Worm (Caenorhabditis elegans) whole organism, L3 larva: ENCODE measurements around the gene ufc-1.
A peak's percentile ranks its signal among the peaks of the same experiment; 100 is the strongest.

ENCODE experiments used
- R02D3.7 ChIP-seq: fragments of 150-350 bp; optimal IDR thresholded peaks from 2 replicates; lab custom pipeline; 2014; ENCODE audit warnings: missing biosample characterization, missing genetic modification characterization
- aly-2 ChIP-seq: fragments of 150-350 bp; optimal IDR thresholded peaks from 2 replicates; lab custom pipeline; 2014; ENCODE audit warnings: missing biosample characterization, missing genetic modification characterization
- ama-1 ChIP-seq: fragments of 150-350 bp; optimal IDR thresholded peaks from 2 replicates; lab custom pipeline; 2018
- ceh-16 ChIP-seq: sonication (generic microtip); optimal IDR thresholded peaks from 2 replicates; lab custom pipeline; 2017; ENCODE audit warnings: missing biosample characterization, missing genetic modification characterization
- ceh-28 ChIP-seq: fragments of 150-350 bp; optimal IDR thresholded peaks from 2 replicates; lab custom pipeline; 2014; ENCODE audit warnings: missing biosample characterization, missing genetic modification reagents, missing genetic modification characterization
- ceh-82 ChIP-seq: fragments of 150-350 bp; optimal IDR thresholded peaks from 2 replicates; lab custom pipeline; 2014; ENCODE audit warnings: missing biosample characterization, missing genetic modification characterization
- daf-12 ChIP-seq: fragments of 150-350 bp; optimal IDR thresholded peaks from 2 replicates; lab custom pipeline; 2014; ENCODE audit warnings: missing biosample characterization, missing genetic modification reagents, missing genetic modification characterization
- egl-27 ChIP-seq: sonication (generic microtip); optimal IDR thresholded peaks from 4 replicates; lab custom pipeline; 2017; ENCODE audit warnings: missing biosample characterization, missing genetic modification reagents, missing genetic modification characterization
- egl-5 ChIP-seq: fragments of 150-350 bp; optimal IDR thresholded peaks from 2 replicates; lab custom pipeline; 2017; ENCODE audit warnings: missing biosample characterization, missing genetic modification reagents, missing genetic modification characterization, inconsistent platforms
- elt-1 ChIP-seq: fragments of 150-350 bp; optimal IDR thresholded peaks from 2 replicates; lab custom pipeline; 2014; ENCODE audit warnings: missing biosample characterization, missing genetic modification characterization
- elt-2 ChIP-seq: sonication (generic microtip); optimal IDR thresholded peaks from 2 replicates; lab custom pipeline; 2016; ENCODE audit warnings: missing genetic modification reagents, mild to moderate bottlenecking, missing genetic modification characterization, missing compliant biosample characterization
- elt-3 ChIP-seq, 3 experiments: fragments of 150-350 bp in 1 of 3; sonication (generic microtip) in 2 of 3; optimal IDR thresholded peaks; 2 replicates in 2 of 3; 4 replicates in 1 of 3; lab custom pipeline; 2014 to 2017; ENCODE audit warnings: missing biosample characterization in 3 of 3, missing genetic modification characterization in 3 of 3
- fkh-10 ChIP-seq: sonication (generic microtip); optimal IDR thresholded peaks from 2 replicates; lab custom pipeline; 2017; ENCODE audit warnings: missing biosample characterization, missing genetic modification reagents, missing genetic modification characterization
- fos-1 ChIP-seq: fragments of 150-350 bp; optimal IDR thresholded peaks from 2 replicates; lab custom pipeline; 2014; ENCODE audit warnings: missing biosample characterization, missing genetic modification characterization
- jun-1 ChIP-seq: fragments of 150-350 bp; optimal IDR thresholded peaks from 2 replicates; lab custom pipeline; 2014; ENCODE audit warnings: missing biosample characterization, missing genetic modification reagents, missing genetic modification characterization
- lin-39 ChIP-seq: fragments of 150-350 bp; optimal IDR thresholded peaks from 2 replicates; lab custom pipeline; 2018; ENCODE audit warnings: missing biosample characterization, missing genetic modification reagents, missing genetic modification characterization
- lsy-12 ChIP-seq: sonication (generic microtip); optimal IDR thresholded peaks from 2 replicates; lab custom pipeline; 2016; ENCODE audit warnings: mild to moderate bottlenecking, missing genetic modification characterization, missing compliant biosample characterization
- mdl-1 ChIP-seq: fragments of 150-350 bp; optimal IDR thresholded peaks from 2 replicates; lab custom pipeline; 2014; ENCODE audit warnings: missing biosample characterization, missing genetic modification characterization
- mml-1 ChIP-seq: fragments of 150-350 bp; sonication (generic microtip); optimal IDR thresholded peaks from 3 replicates; lab custom pipeline; 2014; ENCODE audit warnings: missing biosample characterization, missing genetic modification characterization
- nfya-1 ChIP-seq: sonication (generic microtip); optimal IDR thresholded peaks from 2 replicates; lab custom pipeline; 2017; ENCODE audit warnings: missing genetic modification characterization, mild to moderate bottlenecking, missing compliant biosample characterization, antibody characterized with exemption, moderate library complexity; ENCODE audit not compliant: insufficient read depth
- nhr-11 ChIP-seq: fragments of 150-350 bp; optimal IDR thresholded peaks from 2 replicates; lab custom pipeline; 2014; ENCODE audit warnings: missing biosample characterization, missing genetic modification characterization
- nhr-12 ChIP-seq: fragments of 150-350 bp; optimal IDR thresholded peaks from 2 replicates; lab custom pipeline; 2014; ENCODE audit warnings: missing biosample characterization, missing genetic modification characterization
- nhr-23 ChIP-seq: fragments of 150-350 bp; optimal IDR thresholded peaks from 2 replicates; lab custom pipeline; 2014; ENCODE audit warnings: missing biosample characterization, missing genetic modification reagents, missing genetic modification characterization
- nhr-237 ChIP-seq: fragments of 150-350 bp; optimal IDR thresholded peaks from 2 replicates; lab custom pipeline; 2014; ENCODE audit warnings: missing biosample characterization, missing genetic modification characterization
- nhr-25 ChIP-seq: sonication (generic microtip); optimal IDR thresholded peaks from 2 replicates; lab custom pipeline; 2017; ENCODE audit warnings: missing biosample characterization, missing genetic modification characterization
- nhr-28 ChIP-seq: fragments of 150-350 bp; optimal IDR thresholded peaks from 2 replicates; lab custom pipeline; 2014; ENCODE audit warnings: missing biosample characterization, missing genetic modification characterization
- nhr-43 ChIP-seq: sonication (generic microtip); optimal IDR thresholded peaks from 2 replicates; lab custom pipeline; 2016; ENCODE audit warnings: mild to moderate bottlenecking, missing genetic modification characterization, missing compliant biosample characterization; ENCODE audit not compliant: poor library complexity, severe bottlenecking
- nhr-67 ChIP-seq: fragments of 150-350 bp; optimal IDR thresholded peaks from 2 replicates; lab custom pipeline; 2014; ENCODE audit warnings: missing biosample characterization, missing genetic modification characterization
- nhr-76 ChIP-seq: fragments of 150-350 bp; sonication (generic microtip); optimal IDR thresholded peaks from 5 replicates; lab custom pipeline; 2014; ENCODE audit warnings: missing biosample characterization, missing genetic modification characterization
- nhr-77 ChIP-seq: fragments of 150-350 bp; optimal IDR thresholded peaks from 2 replicates; lab custom pipeline; 2014; ENCODE audit warnings: missing biosample characterization, missing genetic modification characterization
- pha-4 ChIP-seq: fragments of 150-350 bp; optimal IDR thresholded peaks from 2 replicates; lab custom pipeline; 2014; ENCODE audit warnings: missing biosample characterization, missing genetic modification reagents, missing genetic modification characterization
- pqm-1 ChIP-seq: fragments of 150-350 bp; optimal IDR thresholded peaks from 2 replicates; lab custom pipeline; 2017; ENCODE audit warnings: missing biosample characterization, missing genetic modification characterization, inconsistent platforms
- skn-1 ChIP-seq: fragments of 150-350 bp; optimal IDR thresholded peaks from 2 replicates; lab custom pipeline; 2014; ENCODE audit warnings: missing biosample characterization, missing genetic modification characterization
- tbx-2 ChIP-seq: sonication (generic microtip); optimal IDR thresholded peaks from 2 replicates; lab custom pipeline; 2016; ENCODE audit warnings: mild to moderate bottlenecking, missing genetic modification characterization, missing compliant biosample characterization
- unc-39 ChIP-seq: sonication (generic microtip); optimal IDR thresholded peaks from 4 replicates; lab custom pipeline; 2017; ENCODE audit warnings: missing biosample characterization, missing genetic modification characterization
- unc-62 ChIP-seq: fragments of 150-350 bp; sonication (generic microtip); optimal IDR thresholded peaks from 4 replicates; lab custom pipeline; 2014; ENCODE audit warnings: missing biosample characterization, missing genetic modification reagents, missing genetic modification characterization
- zag-1 ChIP-seq: fragments of 150-350 bp; optimal IDR thresholded peaks from 2 replicates; lab custom pipeline; 2014; ENCODE audit warnings: missing biosample characterization, missing genetic modification characterization
- ztf-11 ChIP-seq: fragments of 150-350 bp; optimal IDR thresholded peaks from 2 replicates; lab custom pipeline; 2014; ENCODE audit warnings: missing biosample characterization, missing genetic modification characterization
- ztf-4 ChIP-seq: fragments of 150-350 bp; optimal IDR thresholded peaks from 2 replicates; lab custom pipeline; 2014; ENCODE audit warnings: missing biosample characterization, missing genetic modification characterization

The ufc-1 gene

DNA sequence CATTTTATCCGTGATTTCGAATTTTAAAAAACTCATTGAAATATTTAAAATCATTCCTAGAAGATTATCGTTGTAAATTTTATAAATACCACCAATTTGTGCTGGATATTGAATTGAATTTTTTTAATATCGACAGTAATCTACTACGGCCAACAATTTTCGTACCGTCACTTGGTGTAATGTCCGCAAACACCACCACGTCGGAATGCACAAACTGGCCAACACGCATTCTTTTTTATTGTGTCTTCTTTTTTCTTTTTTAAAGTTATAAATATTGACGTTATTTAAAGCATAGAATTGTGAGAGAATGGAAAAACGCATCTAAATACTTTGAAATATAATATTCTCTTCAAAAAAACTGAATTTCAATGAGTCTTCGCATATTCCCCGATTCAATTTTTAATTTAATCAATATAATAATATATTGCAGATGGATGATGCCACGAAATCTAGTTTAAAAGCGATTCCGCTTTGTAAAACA lies at the start of gene ufc-1:
Gene ufc-1, plus strand, starts transcription at position 431 of the 481 bp plus-strand sequence.
- TF ChIP-seq nfya-1 (tag; lab: Kevin White, UChicago) (peak; percentile 49), pha-4 (tag; lab: Kevin White, UChicago) (peak; percentile 37), nhr-11 (tag; lab: Kevin White, UChicago) (no peak)
- TF ChIP-seq, all 47 proteins: peak for 2

DNA sequence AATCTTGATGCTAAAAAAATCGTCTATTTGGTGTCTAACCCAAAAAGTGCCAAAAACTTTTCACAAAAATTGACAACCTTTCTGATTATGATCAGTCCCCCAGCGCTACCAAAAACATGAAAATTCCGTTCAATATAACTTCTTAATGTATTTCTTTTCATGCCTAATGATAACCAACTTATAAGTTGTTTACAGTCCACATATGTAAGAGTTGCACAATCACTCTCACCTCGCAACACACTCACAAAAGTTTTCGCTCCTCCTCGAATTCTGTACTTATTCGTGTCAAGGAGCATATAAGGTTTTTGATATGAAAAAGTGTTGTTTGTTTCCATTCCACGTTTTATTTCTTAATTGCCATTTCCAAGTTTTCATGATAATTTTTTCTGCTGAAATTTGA lies 42.8 kb upstream of the ufc-1 start:
- peak; percentile 44 for TF ChIP-seq elt-2
- no peak for TF ChIP-seq R02D3.7 (tag; lab: Kevin White, UChicago)
- no peak for TF ChIP-seq lin-39 (tag; lab: Kevin White, UChicago)
- TF ChIP-seq fos-1: no peak
- no peak for TF ChIP-seq nhr-76 (tag; lab: Kevin White, UChicago)
- TF ChIP-seq pha-4 (tag; lab: Kevin White, UChicago): peak; percentile 2
- TF ChIP-seq, all 47 proteins: peak for 2

DNA sequence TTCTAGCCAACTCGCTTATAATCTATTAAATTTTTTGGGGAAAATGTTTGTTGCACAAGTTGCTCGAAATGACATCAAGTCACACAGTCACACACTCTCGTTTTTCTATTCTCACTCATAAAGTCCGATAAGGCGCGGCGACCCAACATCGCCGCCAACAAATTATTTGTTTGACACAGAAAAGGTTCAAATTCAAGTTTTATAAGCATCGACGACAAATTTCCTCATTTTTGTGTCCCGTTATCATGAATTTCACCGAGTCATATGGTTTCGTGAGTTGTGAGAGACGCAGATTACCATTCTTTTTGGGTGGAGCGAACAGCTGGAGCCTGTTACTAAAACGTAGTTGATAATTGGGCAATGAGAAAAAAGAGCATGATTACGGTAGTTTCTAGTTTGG lies 41.5 kb upstream of the ufc-1 start:
- TF ChIP-seq lin-39 (tag; lab: Kevin White, UChicago): no peak
- TF ChIP-seq aly-2: no peak
- TF ChIP-seq egl-27 (tag; lab: Kevin White, UChicago): no peak
- no peak for TF ChIP-seq nhr-12 (tag; lab: Kevin White, UChicago)
- TF ChIP-seq ceh-16 (tag; lab: Kevin White, UChicago): no peak
- no peak for TF ChIP-seq nhr-25
- TF ChIP-seq nhr-67 (tag; lab: Kevin White, UChicago): no peak
- TF ChIP-seq nhr-77: no peak
- no peak for TF ChIP-seq fkh-10
- TF ChIP-seq ztf-4 (tag; lab: Kevin White, UChicago): no peak
- no peak for TF ChIP-seq unc-62
- no peak for TF ChIP-seq ama-1 (lab: Kevin White, UChicago)
- no peak for TF ChIP-seq daf-12 (tag; lab: Kevin White, UChicago)
- no peak for TF ChIP-seq egl-5 (tag; lab: Kevin White, UChicago)
- peak; percentile 9 for TF ChIP-seq jun-1 (tag; lab: Kevin White, UChicago)
- TF ChIP-seq ceh-28 (tag; lab: Kevin White, UChicago): no peak
- no peak for TF ChIP-seq nhr-237 (tag; lab: Kevin White, UChicago)
- TF ChIP-seq elt-2: peak; percentile 96
- peak; percentile 27 for TF ChIP-seq nfya-1 (tag; lab: Kevin White, UChicago)
- no peak for TF ChIP-seq nhr-43 (tag; lab: Kevin White, UChicago)
- TF ChIP-seq elt-1 (tag; lab: Kevin White, UChicago): no peak
- TF ChIP-seq skn-1 (tag; lab: Kevin White, UChicago): no peak
- TF ChIP-seq mml-1 (tag; lab: Kevin White, UChicago): no peak
- no peak for TF ChIP-seq mdl-1 (tag; lab: Kevin White, UChicago)
- TF ChIP-seq pqm-1 (tag; lab: Kevin White, UChicago): peak; percentile 94
- TF ChIP-seq ceh-82 (tag; lab: Kevin White, UChicago): no peak
- TF ChIP-seq lsy-12 (tag; lab: Kevin White, UChicago): no peak

DNA sequence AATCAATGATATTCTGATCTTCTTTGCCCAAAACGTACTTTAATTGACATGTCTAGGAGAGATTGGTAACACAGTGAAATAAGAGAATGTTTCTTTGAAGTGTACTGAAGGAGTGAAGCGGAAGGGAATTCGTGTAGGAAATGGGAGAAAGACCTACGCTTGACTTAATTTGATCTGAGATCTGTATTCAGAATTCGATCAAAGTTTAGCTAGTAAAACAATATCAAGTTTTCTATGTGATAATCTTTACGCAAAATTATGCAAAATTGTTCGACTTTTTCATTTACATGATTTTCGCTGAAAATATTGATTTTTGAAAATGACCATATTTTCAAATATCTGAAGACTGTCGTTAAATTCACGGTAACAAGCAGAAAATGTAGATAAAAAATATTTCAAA lies 34.0 kb upstream of the ufc-1 start, which contains the start of gene K01B6.4:
Gene K01B6.4, minus strand, starts transcription at position 101 of the 400 bp plus-strand sequence.
- no peak for TF ChIP-seq R02D3.7 (tag; lab: Kevin White, UChicago)
- no peak for TF ChIP-seq fos-1
- TF ChIP-seq pqm-1 (tag; lab: Kevin White, UChicago): no peak
- no peak for TF ChIP-seq ztf-4 (tag; lab: Kevin White, UChicago)

DNA sequence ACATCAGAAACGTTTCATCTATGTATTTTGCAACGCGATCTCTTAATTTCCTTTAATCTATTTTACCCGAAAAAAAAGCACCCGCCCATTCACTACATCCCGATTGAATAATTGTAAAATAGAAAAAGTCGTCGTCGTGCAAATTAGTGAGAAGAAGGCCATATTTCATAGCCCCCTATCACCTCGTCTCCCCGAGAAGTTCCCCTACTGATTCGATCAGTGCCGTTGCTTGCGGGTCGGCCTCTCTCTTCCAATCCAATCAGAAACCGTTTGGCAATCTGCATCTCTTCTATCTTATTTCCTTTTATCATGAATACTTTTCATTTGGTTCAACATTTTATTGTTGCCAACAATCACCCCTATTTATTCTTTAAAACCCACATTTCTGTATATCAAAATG lies 32.2 kb upstream of the ufc-1 start:
- TF ChIP-seq nhr-43 (tag; lab: Kevin White, UChicago) (no peak), nfya-1 (tag; lab: Kevin White, UChicago) (no peak), ztf-4 (tag; lab: Kevin White, UChicago) (no peak), unc-39 (tag; lab: Kevin White, UChicago) (no peak), ceh-16 (tag; lab: Kevin White, UChicago) (no peak), tbx-2 (tag; lab: Kevin White, UChicago) (no peak), lsy-12 (tag; lab: Kevin White, UChicago) (no peak), zag-1 (tag; lab: Kevin White, UChicago) (no peak), elt-3 (tag; optimal IDR thresholded peaks at IDR 0.05; lab: Kevin White, UChicago) (no peak), aly-2 (no peak), nhr-237 (tag; lab: Kevin White, UChicago) (no peak), nhr-23 (tag; lab: Kevin White, UChicago) (no peak), nhr-76 (tag; lab: Kevin White, UChicago) (no peak), nhr-28 (tag; lab: Kevin White, UChicago) (no peak), ztf-11 (tag; lab: Kevin White, UChicago) (no peak)
